Fruit fly (Drosophila melanogaster): ENCODE measurements around the gene CG14262.

Gene CG14262

DNA sequence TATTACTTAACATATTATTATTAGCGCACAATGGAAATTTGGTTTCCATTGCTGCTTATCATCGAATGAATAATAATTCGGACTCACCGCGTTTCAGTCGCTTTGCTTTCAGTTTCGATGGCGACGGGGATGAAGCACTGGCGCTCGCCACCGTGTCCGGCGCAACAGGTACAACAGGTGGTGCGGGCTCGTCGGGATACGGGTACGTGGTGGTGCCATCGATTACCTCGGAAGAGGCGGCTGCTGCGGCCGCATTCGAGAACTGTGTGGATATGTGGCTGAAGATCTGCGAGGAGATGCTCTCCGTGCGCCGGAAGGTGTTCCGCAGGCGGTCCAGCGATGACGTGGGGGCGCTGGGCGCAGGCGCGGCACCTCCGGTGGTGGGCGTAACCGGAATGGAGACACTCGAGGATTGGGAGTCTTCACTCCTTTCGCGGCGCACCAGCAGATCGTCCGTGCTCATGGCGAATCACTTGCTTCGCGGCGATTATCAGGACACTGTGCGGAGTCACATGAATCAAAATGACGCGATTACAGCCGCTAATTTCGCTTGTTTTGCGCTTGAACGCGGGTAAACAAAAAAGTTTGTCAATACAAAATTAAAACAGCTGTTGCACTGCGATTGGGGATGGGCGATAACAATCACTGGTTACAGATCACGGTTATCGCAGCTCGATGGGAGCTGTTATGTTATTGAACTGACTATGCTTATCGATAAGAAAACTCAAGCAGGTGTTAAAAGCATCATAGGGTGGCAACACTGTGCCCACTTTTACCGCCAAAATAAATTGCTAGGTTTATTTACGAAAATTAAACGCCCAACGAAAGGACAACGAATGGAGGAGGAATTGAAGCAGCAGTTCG, 26.6 kb downstream of the CG14262 start, which contains the start of the genes CG31064 and PolA2 (continued):
- peak; percentile 69 for TF ChIP-seq hbn (GFP tag; IDR thresholded peaks at IDR 0.05; ENCODE audit: partially characterized antibody)
- no peak for TF ChIP-seq CG13775 (GFP tag; optimal IDR thresholded peaks at IDR 0.05)
- no peak for TF ChIP-seq esg (GFP tag; conservative IDR thresholded peaks at IDR 0.05)
- TF ChIP-seq CG14441 (GFP tag; IDR thresholded peaks at IDR 0.05), result no peak
- TF ChIP-seq CG14014 (GFP tag; IDR thresholded peaks at IDR 0.05), result no peak
- TF ChIP-seq Dbx (GFP tag; IDR thresholded peaks at IDR 0.05), result peak; percentile 13; the same call in 1 of the 3 replicates
- peak; percentile 94 for TF ChIP-seq Sry-δ (GFP tag; optimal IDR thresholded peaks at IDR 0.05)
- TF ChIP-seq insv (GFP tag; optimal IDR thresholded peaks at IDR 0.05), result no peak
- peak; percentile 42 for TF ChIP-seq dm (GFP tag; optimal IDR thresholded peaks at IDR 0.05)
- TF ChIP-seq CG13123 (GFP tag; optimal IDR thresholded peaks at IDR 0.05), result no peak
- no peak for TF ChIP-seq CG5180 (GFP tag; optimal IDR thresholded peaks at IDR 0.05)
- TF ChIP-seq ap (GFP tag; IDR thresholded peaks at IDR 0.05), result no peak
- TF ChIP-seq CG8924 (tag; optimal IDR thresholded peaks at IDR 0.05), result peak; percentile 9
- TF ChIP-seq vfl (GFP tag; optimal IDR thresholded peaks at IDR 0.05), result peak; percentile 13
- no peak for TF ChIP-seq Side (GFP tag; optimal IDR thresholded peaks at IDR 0.05)
- TF ChIP-seq Fer2 (tag; optimal IDR thresholded peaks at IDR 0.05), result no peak
- no peak for TF ChIP-seq psq (GFP tag; optimal IDR thresholded peaks at IDR 0.05)
- peak; percentile 51 for TF ChIP-seq MESR4 (GFP tag; optimal IDR thresholded peaks at IDR 0.05)
- no peak for TF ChIP-seq disco-r (GFP tag; optimal IDR thresholded peaks at IDR 0.05)
- TF ChIP-seq Xbp1 (GFP tag; optimal IDR thresholded peaks at IDR 0.05), result no peak
- TF ChIP-seq Ets97D (GFP tag; optimal IDR thresholded peaks at IDR 0.05), result peak; percentile 50
- TF ChIP-seq E2f1 (GFP tag; IDR thresholded peaks at IDR 0.05), result peak; percentile 67; the same call in 1 of the 2 replicates
- no peak for TF ChIP-seq stc (GFP tag; IDR thresholded peaks at IDR 0.05)
- TF ChIP-seq CG10431 (GFP tag; optimal IDR thresholded peaks at IDR 0.05), result no peak
- TF ChIP-seq HLH54F (GFP tag; optimal IDR thresholded peaks at IDR 0.05), result no peak
- TF ChIP-seq CG6813 (GFP tag; optimal IDR thresholded peaks at IDR 0.05), result no peak
- no peak for TF ChIP-seq CG10274 (GFP tag; optimal IDR thresholded peaks at IDR 0.05)
- TF ChIP-seq eyg (GFP tag; optimal IDR thresholded peaks at IDR 0.05), result no peak
- TF ChIP-seq ftz-f1 (GFP tag; optimal IDR thresholded peaks at IDR 0.05), result peak; percentile 78
- TF ChIP-seq chm (GFP tag; IDR thresholded peaks at IDR 0.05), result no peak
- no peak for TF ChIP-seq CG30020 (tag; optimal IDR thresholded peaks at IDR 0.05)
- no peak for TF ChIP-seq Hr51 (GFP tag; optimal IDR thresholded peaks at IDR 0.05)
- no peak for TF ChIP-seq lola (GFP tag; optimal IDR thresholded peaks at IDR 0.05)
- no peak for TF ChIP-seq Ravus (GFP tag; IDR thresholded peaks at IDR 0.05)
- TF ChIP-seq pho (GFP tag; optimal IDR thresholded peaks at IDR 0.05), result no peak
- no peak for TF ChIP-seq lmd (GFP tag; IDR thresholded peaks at IDR 0.05)
- no peak for TF ChIP-seq zfh1 (GFP tag; IDR thresholded peaks at IDR 0.05)
- TF ChIP-seq tio (GFP tag; optimal IDR thresholded peaks at IDR 0.05), result no peak
- no peak for TF ChIP-seq CG11093 (GFP tag; IDR thresholded peaks at IDR 0.05)
- peak; percentile 38 for TF ChIP-seq CG17912 (GFP tag; optimal IDR thresholded peaks at IDR 0.05)
- no peak for TF ChIP-seq gsb-n (tag; optimal IDR thresholded peaks at IDR 0.05)
- 0 out of 3 replicates have a peak, but pooled peaks have one; percentile 26 for TF ChIP-seq CG11695 (GFP tag; IDR thresholded peaks at IDR 0.05)
- no peak for TF ChIP-seq CG3838 (GFP tag; optimal IDR thresholded peaks at IDR 0.05)
- no peak for TF ChIP-seq CG8290 (GFP tag; optimal IDR thresholded peaks at IDR 0.05)
- TF ChIP-seq CG8290 (tag; optimal IDR thresholded peaks at IDR 0.05), result no peak
- no peak for TF ChIP-seq dmrt99B (tag; optimal IDR thresholded peaks at IDR 0.05)
- TF ChIP-seq pum (GFP tag; optimal IDR thresholded peaks at IDR 0.05), result peak; percentile 28
- no peak for TF ChIP-seq CG2678 (tag; optimal IDR thresholded peaks at IDR 0.05)
- no peak for TF ChIP-seq corto (GFP tag; optimal IDR thresholded peaks at IDR 0.05)
- TF ChIP-seq Vsx1 (GFP tag; optimal IDR thresholded peaks at IDR 0.05), result no peak
